Worm (Caenorhabditis elegans): ENCODE results near the gene gen-1.

DNA sequence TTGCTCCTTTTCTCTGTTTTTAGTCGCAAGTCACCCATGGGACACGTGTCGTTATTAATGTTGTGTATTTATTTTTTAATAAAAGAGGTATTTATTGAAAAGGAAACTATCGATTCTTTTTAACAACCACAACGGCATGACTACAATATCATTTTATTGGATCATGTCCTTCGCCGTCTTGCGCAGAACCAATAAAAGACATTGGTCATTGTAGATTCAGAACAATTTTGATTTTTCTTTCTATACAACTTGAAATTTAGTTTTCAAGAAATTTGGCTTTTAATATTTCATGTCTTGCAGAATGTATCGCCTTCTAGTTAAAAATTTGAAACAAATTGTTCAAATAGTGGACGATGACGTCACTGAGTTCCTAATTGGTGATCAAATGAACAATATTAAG, 3.6 kb upstream of the gen-1 start, which contains the start of gene amdh-1:
- no peak for TF ChIP-seq sea-1 (GFP tag; conservative IDR thresholded peaks at IDR 0.05)
- TF ChIP-seq flt-1 (GFP tag; IDR thresholded peaks at IDR 0.05), result no peak
- no peak for TF ChIP-seq hmg-4 (GFP tag; optimal IDR thresholded peaks at IDR 0.05)
- TF ChIP-seq tra-4 (tag; optimal IDR thresholded peaks at IDR 0.05), result no peak
- no peak for TF ChIP-seq ama-1 (optimal IDR thresholded peaks at IDR 0.05)
- no peak for TF ChIP-seq hmbx-1 (tag; optimal IDR thresholded peaks at IDR 0.05)
- no peak for TF ChIP-seq tbx-11 (GFP tag; IDR thresholded peaks at IDR 0.05)
- TF ChIP-seq ceh-36 (tag; optimal IDR thresholded peaks at IDR 0.05), result no peak
- TF ChIP-seq ceh-13 (GFP tag; optimal IDR thresholded peaks at IDR 0.05), result no peak
- TF ChIP-seq B0310.2 (tag; optimal IDR thresholded peaks at IDR 0.05), result no peak
- TF ChIP-seq tbx-37 (GFP tag; conservative IDR thresholded peaks at IDR 0.05), result no peak
- no peak for TF ChIP-seq ets-7 (tag; optimal IDR thresholded peaks at IDR 0.05)
- no peak for TF ChIP-seq hnd-1 (tag; optimal IDR thresholded peaks at IDR 0.05)
- no peak for TF ChIP-seq aly-1 (tag; optimal IDR thresholded peaks at IDR 0.05)

Data from whole organism, early embryonic.